Fruit fly (Drosophila melanogaster): ENCODE measurements around the gene CG1792.

DNA sequence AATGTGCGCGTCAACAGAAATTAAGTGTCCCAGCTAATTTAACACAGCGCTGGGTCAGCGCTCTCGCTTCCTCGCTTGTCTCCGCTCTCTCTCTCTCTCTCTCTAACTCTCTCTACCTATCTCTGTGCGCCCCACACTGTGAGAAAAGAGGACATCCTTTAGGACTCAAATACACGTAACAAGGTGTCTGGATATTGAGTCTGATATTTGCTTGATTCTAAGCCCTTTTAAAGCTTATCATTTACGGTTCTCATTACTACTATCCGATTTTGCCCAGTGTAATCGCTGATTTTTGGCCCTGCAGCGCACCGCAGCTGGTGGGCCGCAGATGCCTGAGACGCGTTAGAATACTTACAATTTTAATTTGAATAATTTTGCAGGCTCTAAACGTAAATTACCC lies 20.4 kb downstream of the CG1792 start:
- no peak for TF ChIP-seq CG8478 (optimal IDR thresholded peaks at IDR 0.05)
- TF ChIP-seq CTCF (optimal IDR thresholded peaks at IDR 0.05) = no peak
